Worm (Caenorhabditis elegans): ENCODE measurements around the gene tcc-1.

ce11 chrV:17859519-17859918 is 3.7 kb upstream of the tcc-1 start:
- TF ChIP-seq ztf-23 (GFP tag; IDR thresholded peaks at IDR 0.05) (no peak), med-1 (GFP tag; optimal IDR thresholded peaks at IDR 0.05; ENCODE audit: insufficient read depth) (no peak), ztf-29 (GFP tag; IDR thresholded peaks at IDR 0.05) (no peak), ref-1 (GFP tag; conservative IDR thresholded peaks at IDR 0.05) (no peak), klf-2 (GFP tag; conservative IDR thresholded peaks at IDR 0.05) (no peak), T22C8.4 (GFP tag; IDR thresholded peaks at IDR 0.05) (no peak), cog-1 (tag; optimal IDR thresholded peaks at IDR 0.05) (no peak)

Measured in whole organism, midembryonic.